Fruit fly (Drosophila melanogaster) whole organism, embryonic: Measurements from ENCODE around the gene Rab3-GEF.

Experiments used
- Ada2b ChIP-seq: fragments of 200-800 bp; sonication (Bioruptor generic); IDR thresholded peaks from 2 replicates; pipeline ENCODE4 v1.3.6; 2022; ENCODE audit warnings: missing biosample characterization, missing genetic modification characterization
- Awh ChIP-seq: fragments of 200-800 bp; sonication (Bioruptor generic); IDR thresholded peaks from 2 replicates; pipeline ENCODE4, ENCODE4 v1.3.6; 2022; ENCODE audit warnings: missing biosample characterization, missing genetic modification characterization
- B-H2 ChIP-seq: fragments of 200-800 bp; sonication (Bioruptor generic); optimal IDR thresholded peaks from 2 replicates; lab custom pipeline; 2018; ENCODE audit warnings: missing biosample characterization, mild to moderate bottlenecking, missing genetic modification characterization
- Bgb ChIP-seq: fragments of 200-800 bp; sonication (Bioruptor generic); IDR thresholded peaks from 2 replicates; pipeline ENCODE4 v1.3.6; 2022; ENCODE audit warnings: missing biosample characterization, missing genetic modification characterization; ENCODE audit not compliant: partially characterized antibody
- Blimp-1 ChIP-seq: fragments of 200-800 bp; sonication (Bioruptor generic); optimal IDR thresholded peaks from 3 replicates; lab custom pipeline; 2018; ENCODE audit warnings: missing biosample characterization, missing genetic modification characterization, mild to moderate bottlenecking, moderate library complexity, missing genetic modification reagents
- CG10565 ChIP-seq: fragments of 200-800 bp; sonication (Bioruptor generic); optimal IDR thresholded peaks from 3 replicates; lab custom pipeline; 2016; ENCODE audit warnings: missing biosample characterization, mild to moderate bottlenecking, missing genetic modification characterization
- CG13424 ChIP-seq: fragments of 200-800 bp; sonication (Bioruptor generic); optimal IDR thresholded peaks from 2 replicates; lab custom pipeline; 2019; ENCODE audit warnings: missing biosample characterization, mild to moderate bottlenecking, missing genetic modification characterization, moderate library complexity
- CG13624 ChIP-seq: fragments of 200-800 bp; sonication (Bioruptor generic); optimal IDR thresholded peaks from 2 replicates; lab custom pipeline; 2016; ENCODE audit warnings: missing biosample characterization, missing genetic modification characterization
- CG14050 ChIP-seq: fragments of 200-800 bp; sonication (Bioruptor generic); IDR thresholded peaks from 3 replicates; pipeline ENCODE4 v1.3.6; 2022; ENCODE audit warnings: missing biosample characterization, missing genetic modification characterization
- CG16815 ChIP-seq: fragments of 200-800 bp; sonication (Bioruptor generic); optimal IDR thresholded peaks from 3 replicates; lab custom pipeline; 2017; ENCODE audit warnings: missing biosample characterization, mild to moderate bottlenecking, missing genetic modification characterization
- CG17361 ChIP-seq: fragments of 200-800 bp; sonication (Bioruptor generic); IDR thresholded peaks from 3 replicates; pipeline ENCODE4 v1.3.6; 2022; ENCODE audit warnings: missing biosample characterization, missing genetic modification characterization
- CG17802 ChIP-seq: fragments of 200-800 bp; sonication (Bioruptor generic); optimal IDR thresholded peaks from 2 replicates; lab custom pipeline; 2018; ENCODE audit warnings: missing biosample characterization, mild to moderate bottlenecking, missing genetic modification characterization, moderate library complexity
- CG17829 ChIP-seq: fragments of 200-800 bp; optimal IDR thresholded peaks from 2 replicates; lab custom pipeline; 2019; ENCODE audit warnings: missing biosample characterization, mild to moderate bottlenecking, missing genetic modification characterization, moderate library complexity
- CG2202 ChIP-seq: fragments of 200-800 bp; sonication (Bioruptor generic); optimal IDR thresholded peaks from 2 replicates; lab custom pipeline; 2018; ENCODE audit warnings: missing biosample characterization, mild to moderate bottlenecking, missing genetic modification characterization
- CG32767 ChIP-seq: fragments of 200-800 bp; sonication (Bioruptor generic); IDR thresholded peaks from 2 replicates; pipeline ENCODE4 v1.3.6; 2022; ENCODE audit warnings: missing biosample characterization, missing genetic modification characterization
- CG5245 ChIP-seq: fragments of 200-800 bp; sonication (Bioruptor generic); optimal IDR thresholded peaks from 3 replicates; lab custom pipeline; 2016; ENCODE audit warnings: missing biosample characterization, missing genetic modification characterization
- CG8359 ChIP-seq: fragments of 200-800 bp; sonication (Bioruptor generic); optimal IDR thresholded peaks from 2 replicates; lab custom pipeline; 2017; ENCODE audit warnings: missing biosample characterization, mild to moderate bottlenecking, missing genetic modification characterization, borderline replicate concordance
- CG9437 ChIP-seq: fragments of 200-800 bp; sonication (Bioruptor generic); optimal IDR thresholded peaks from 2 replicates; lab custom pipeline; 2018; ENCODE audit warnings: missing biosample characterization, mild to moderate bottlenecking, missing genetic modification characterization
- CG9876 ChIP-seq: fragments of 200-800 bp; sonication (Bioruptor generic); optimal IDR thresholded peaks from 2 replicates; lab custom pipeline; 2016; ENCODE audit warnings: missing biosample characterization, missing genetic modification characterization
- D19A ChIP-seq: fragments of 200-800 bp; optimal IDR thresholded peaks from 3 replicates; lab custom pipeline; 2019; ENCODE audit warnings: missing biosample characterization, mild to moderate bottlenecking, missing genetic modification characterization, moderate library complexity
- Dref ChIP-seq: fragments of 200-800 bp; sonication (Bioruptor generic); IDR thresholded peaks from 2 replicates; pipeline ENCODE4 v1.3.6; 2022; ENCODE audit warnings: missing biosample characterization, missing genetic modification characterization
- Elba2 ChIP-seq: fragments of 200-800 bp; sonication (Bioruptor generic); optimal IDR thresholded peaks from 3 replicates; lab custom pipeline; 2016; ENCODE audit warnings: missing biosample characterization, missing genetic modification characterization
- Ets65A ChIP-seq: fragments of 200-800 bp; sonication (Bioruptor generic); peaks from one replicate; lab custom pipeline; 2016; ENCODE audit warnings: missing biosample characterization, missing genetic modification characterization
- Fer1 ChIP-seq: fragments of 200-800 bp; sonication (Bioruptor generic); optimal IDR thresholded peaks from 2 replicates; lab custom pipeline; 2017; ENCODE audit warnings: missing biosample characterization, mild to moderate bottlenecking, missing genetic modification characterization
- Fer2 ChIP-seq: fragments of 200-800 bp; sonication (Bioruptor generic); optimal IDR thresholded peaks from 2 replicates; lab custom pipeline; 2018; ENCODE audit warnings: missing biosample characterization, mild to moderate bottlenecking, missing genetic modification characterization, moderate library complexity
- HHEX ChIP-seq: fragments of 200-800 bp; sonication (Bioruptor generic); optimal IDR thresholded peaks from 3 replicates; lab custom pipeline; 2017; ENCODE audit warnings: missing biosample characterization, mild to moderate bottlenecking, missing genetic modification characterization, missing genetic modification reagents
- Lim3 ChIP-seq: fragments of 200-800 bp; sonication (Bioruptor generic); IDR thresholded peaks from 2 replicates; pipeline ENCODE4 v1.3.6; 2022; ENCODE audit warnings: missing biosample characterization, missing genetic modification characterization
- Lpt ChIP-seq: fragments of >200 bp; optimal IDR thresholded peaks from 2 replicates; lab custom pipeline; 2018; ENCODE audit warnings: missing biosample characterization, missing genetic modification characterization
- Meics ChIP-seq: fragments of 200-800 bp; sonication (Bioruptor generic); optimal IDR thresholded peaks from 2 replicates; lab custom pipeline; 2017; ENCODE audit warnings: missing biosample characterization, mild to moderate bottlenecking, missing genetic modification characterization
- Side ChIP-seq: fragments of 200-800 bp; sonication (Bioruptor generic); optimal IDR thresholded peaks from 2 replicates; lab custom pipeline; 2016; ENCODE audit warnings: missing biosample characterization, missing genetic modification characterization
- Trl ChIP-seq, 3 experiments: fragments of >200 bp in 2 of 3; fragments of 200-800 bp in 1 of 3; sonication (Bioruptor generic) in 1 of 3; optimal IDR thresholded peaks; 2 replicates in 1 of 3; 3 replicates in 2 of 3; lab custom pipeline; 2016 to 2017; ENCODE audit warnings: missing biosample characterization in 1 of 3, missing genetic modification characterization in 1 of 3
- ab ChIP-seq: fragments of 200-800 bp; sonication (Bioruptor generic); optimal IDR thresholded peaks from 2 replicates; lab custom pipeline; 2016; ENCODE audit warnings: missing biosample characterization, missing genetic modification characterization
- ase ChIP-seq: fragments of 200-800 bp; sonication (Bioruptor generic); IDR thresholded peaks from 3 replicates; pipeline ENCODE4 v1.3.6; 2022; ENCODE audit warnings: missing biosample characterization, missing genetic modification characterization
- br ChIP-seq: fragments of >200 bp; optimal IDR thresholded peaks from 2 replicates; lab custom pipeline; 2017
- ems ChIP-seq: fragments of 200-800 bp; sonication (Bioruptor generic); optimal IDR thresholded peaks from 3 replicates; lab custom pipeline; 2016; ENCODE audit warnings: missing biosample characterization, missing genetic modification characterization
- fd3F ChIP-seq: fragments of 200-800 bp; sonication (Bioruptor generic); optimal IDR thresholded peaks from 2 replicates; lab custom pipeline; 2018; ENCODE audit warnings: missing biosample characterization, mild to moderate bottlenecking, missing genetic modification characterization, moderate library complexity
- gsb ChIP-seq: fragments of 200-800 bp; sonication (Bioruptor generic); IDR thresholded peaks from 2 replicates; pipeline ENCODE4 v1.3.6; 2022; ENCODE audit warnings: missing biosample characterization, missing genetic modification characterization
- her ChIP-seq: fragments of 200-800 bp; sonication (Bioruptor generic); optimal IDR thresholded peaks from 2 replicates; lab custom pipeline; 2016; ENCODE audit warnings: missing biosample characterization, missing genetic modification characterization
- kah ChIP-seq: fragments of 200-800 bp; sonication (Bioruptor generic); optimal IDR thresholded peaks from 2 replicates; lab custom pipeline; 2018; ENCODE audit warnings: missing biosample characterization, mild to moderate bottlenecking, missing genetic modification characterization
- klu ChIP-seq: fragments of 200-800 bp; sonication (Bioruptor generic); IDR thresholded peaks from 2 replicates; pipeline ENCODE4 v1.3.6; 2022; ENCODE audit warnings: missing biosample characterization, missing genetic modification characterization
- lola ChIP-seq, 3 experiments: fragments of >200 bp in 2 of 3; fragments of 200-800 bp in 1 of 3; sonication (Bioruptor generic) in 1 of 3; optimal IDR thresholded peaks; 2 replicates each; lab custom pipeline; 2017 to 2019; ENCODE audit warnings: missing biosample characterization in 3 of 3, missing genetic modification characterization in 3 of 3, mild to moderate bottlenecking in 1 of 3, moderate library complexity in 1 of 3
- oc ChIP-seq: fragments of 200-800 bp; sonication (Bioruptor generic); optimal IDR thresholded peaks from 2 replicates; lab custom pipeline; 2018; ENCODE audit warnings: missing biosample characterization, mild to moderate bottlenecking, missing genetic modification characterization, moderate library complexity
- pan ChIP-seq, 4 experiments: fragments of >200 bp in 3 of 4; fragments of 200-800 bp in 1 of 4; sonication (Bioruptor generic) in 1 of 4; optimal IDR thresholded peaks in 3 of 4; IDR thresholded peaks in 1 of 4; 2 replicates each; pipeline versions ENCODE4 v1.3.6 to Lab custom; 2017 to 2022; ENCODE audit warnings: missing biosample characterization in 2 of 4, missing genetic modification characterization in 2 of 4, mixed read lengths in 1 of 4
- pita ChIP-seq: fragments of 200-800 bp; sonication (Bioruptor generic); optimal IDR thresholded peaks from 2 replicates; lab custom pipeline; 2017; ENCODE audit warnings: missing biosample characterization, mild to moderate bottlenecking, missing genetic modification characterization
- pnt ChIP-seq: fragments of 200-800 bp; sonication (Bioruptor generic); optimal IDR thresholded peaks from 3 replicates; lab custom pipeline; 2016; ENCODE audit warnings: missing biosample characterization, missing genetic modification characterization
- prd ChIP-seq, 3 experiments: fragments of >200 bp in 2 of 3; fragments of 200-800 bp in 1 of 3; sonication (Bioruptor generic) in 1 of 3; optimal IDR thresholded peaks in 2 of 3; IDR thresholded peaks in 1 of 3; 2 replicates in 2 of 3; 3 replicates in 1 of 3; pipeline versions ENCODE4 v1.3.6 to Lab custom; 2017 to 2022; ENCODE audit warnings: missing biosample characterization in 1 of 3, missing genetic modification characterization in 1 of 3
- sisA ChIP-seq: fragments of 200-800 bp; sonication (Bioruptor generic); IDR thresholded peaks from 2 replicates; pipeline ENCODE4 v1.3.6; 2022; ENCODE audit warnings: missing biosample characterization, missing genetic modification characterization
- toy ChIP-seq: fragments of 200-800 bp; sonication (Bioruptor generic); IDR thresholded peaks from 2 replicates; pipeline ENCODE4 v1.3.6; 2022; ENCODE audit warnings: missing biosample characterization, missing genetic modification characterization
- trem ChIP-seq: fragments of 200-800 bp; optimal IDR thresholded peaks from 3 replicates; lab custom pipeline; 2019; ENCODE audit warnings: missing biosample characterization, mild to moderate bottlenecking, missing genetic modification characterization, moderate library complexity
- trh ChIP-seq: fragments of 200-800 bp; sonication (Bioruptor generic); optimal IDR thresholded peaks from 2 replicates; lab custom pipeline; 2016; ENCODE audit warnings: missing biosample characterization, missing genetic modification characterization
- vfl ChIP-seq: fragments of 200-800 bp; sonication (Bioruptor generic); optimal IDR thresholded peaks from 2 replicates; lab custom pipeline; 2016; ENCODE audit warnings: missing biosample characterization, missing genetic modification characterization

Rab3-GEF gene

dm6 chrX:15120116-15120515 lies 30.6 kb downstream of the Rab3-GEF start:
- TF ChIP-seq Lpt (GFP tag; lab: Kevin White, UChicago) = no peak
- TF ChIP-seq sisA (GFP tag; lab: Robert Waterston, UW) = peak; percentile 40
- TF ChIP-seq B-H2 = no peak
- peak; percentile 34 for TF ChIP-seq HHEX
- no peak for TF ChIP-seq CG2202
- TF ChIP-seq her (GFP tag; lab: Kevin White, UChicago) = no peak
- TF ChIP-seq Trl (optimal IDR thresholded peaks at IDR 0.05; lab: Kevin White, UChicago) = no peak
- no peak for TF ChIP-seq Trl (GFP tag; optimal IDR thresholded peaks at IDR 0.05; lab: Kevin White, UChicago)
- TF ChIP-seq CG13424 (tag; lab: Kevin White, UChicago) = peak; percentile 37
- peak; percentile 35 for TF ChIP-seq Fer1 (GFP tag; lab: Kevin White, UChicago)
- no peak for TF ChIP-seq pan (optimal IDR thresholded peaks at IDR 0.05; lab: Kevin White, UChicago)
- TF ChIP-seq pan (GFP tag; optimal IDR thresholded peaks at IDR 0.05 in 1 of 2, IDR thresholded peaks at IDR 0.05 in 1 of 2) = no peak
- TF ChIP-seq CG17829 (tag; lab: Kevin White, UChicago) = no peak
- TF ChIP-seq Meics (GFP tag; lab: Kevin White, UChicago) = peak; percentile 61
- TF ChIP-seq ems (GFP tag; lab: Kevin White, UChicago) = no peak
- TF ChIP-seq prd (optimal IDR thresholded peaks at IDR 0.05; lab: Kevin White, UChicago) = no peak
- TF ChIP-seq prd (GFP tag; IDR thresholded peaks at IDR 0.05; lab: Robert Waterston, UW) = peak; percentile 47; the same call in 1 of the 3 replicates
- TF ChIP-seq CG9437 (GFP tag; lab: Kevin White, UChicago) = no peak
- no peak for TF ChIP-seq Dref (GFP tag; lab: Robert Waterston, UW)
- peak; percentile 28 for TF ChIP-seq CG16815 (GFP tag; lab: Kevin White, UChicago)
- TF ChIP-seq CG14050 (GFP tag; lab: Robert Waterston, UW) = no peak
- no peak for TF ChIP-seq CG9876 (GFP tag; lab: Kevin White, UChicago)
- peak; percentile 33 for TF ChIP-seq CG13624 (GFP tag; lab: Kevin White, UChicago)
- TF ChIP-seq CG17802 = no peak
- no peak for TF ChIP-seq ab (GFP tag; lab: Kevin White, UChicago)
- TF ChIP-seq CG5245 (GFP tag; lab: Kevin White, UChicago) = no peak
- no peak for TF ChIP-seq trh (GFP tag; lab: Kevin White, UChicago)
- TF ChIP-seq gsb = 0 out of 2 replicates have a peak, but pooled peaks have one; percentile 27
- TF ChIP-seq Ada2b (GFP tag; lab: Robert Waterston, UW) = peak; percentile 9; the same call in 1 of the 2 replicates
- TF ChIP-seq Elba2 (GFP tag; lab: Kevin White, UChicago) = no peak
- no peak for TF ChIP-seq vfl (GFP tag; lab: Kevin White, UChicago)
- no peak for TF ChIP-seq D19A (tag; lab: Kevin White, UChicago)
- no peak for TF ChIP-seq toy (GFP tag; lab: Robert Waterston, UW)
- TF ChIP-seq trem (tag; lab: Kevin White, UChicago) = no peak
- no peak for TF ChIP-seq Ets65A (GFP tag; lab: Kevin White, UChicago)
- no peak for TF ChIP-seq Side
- TF ChIP-seq Blimp-1 = no peak
- no peak for TF ChIP-seq Bgb
- TF ChIP-seq lola (GFP tag; optimal IDR thresholded peaks at IDR 0.05; lab: Kevin White, UChicago) = no peak
- peak; percentile 30; the same call in 1 of the 3 replicates for TF ChIP-seq CG17361 (GFP tag; lab: Robert Waterston, UW)
- TF ChIP-seq oc (tag; lab: Kevin White, UChicago) = no peak
- no peak for TF ChIP-seq CG8359
- no peak for TF ChIP-seq Awh (GFP tag; lab: Robert Waterston, UW)
- no peak for TF ChIP-seq CG10565 (GFP tag; lab: Kevin White, UChicago)
- TF ChIP-seq klu = no peak
- TF ChIP-seq kah (GFP tag; lab: Kevin White, UChicago) = no peak
- TF ChIP-seq Lim3 (GFP tag; lab: Robert Waterston, UW) = no peak
- TF ChIP-seq Fer2 (tag; lab: Kevin White, UChicago) = peak; percentile 1
- no peak for TF ChIP-seq CG32767 (GFP tag; lab: Robert Waterston, UW)
- TF ChIP-seq ase (GFP tag; lab: Robert Waterston, UW) = no peak
- no peak for TF ChIP-seq pnt (GFP tag; lab: Kevin White, UChicago)
- TF ChIP-seq pita (GFP tag; lab: Kevin White, UChicago) = no peak
- no peak for TF ChIP-seq br
- peak; percentile 6 for TF ChIP-seq fd3F (GFP tag; lab: Kevin White, UChicago)
